Worm (Caenorhabditis elegans): ENCODE data around the gene dos-2.
A peak's percentile ranks its signal among the peaks of the same experiment; 100 is the strongest.

- TF ChIP-seq mxl-3 (GFP tag; optimal IDR thresholded peaks at IDR 0.05) = peak; percentile 59
- no peak for TF ChIP-seq ceh-62 (tag; optimal IDR thresholded peaks at IDR 0.05)
- TF ChIP-seq lir-3 (tag; optimal IDR thresholded peaks at IDR 0.05) = no peak
- no peak for TF ChIP-seq daf-8 (GFP tag; IDR thresholded peaks at IDR 0.05)
- TF ChIP-seq ztf-11 (tag; optimal IDR thresholded peaks at IDR 0.05) = no peak
- no peak for TF ChIP-seq daf-12 (tag; optimal IDR thresholded peaks at IDR 0.05)
- TF ChIP-seq unc-39 (tag; optimal IDR thresholded peaks at IDR 0.05) = no peak
- no peak for TF ChIP-seq nhr-237 (tag; optimal IDR thresholded peaks at IDR 0.05)
Measured at ce11 chrII:3958673-3959299, 17.3 kb upstream of the dos-2 start.
